Worm (Caenorhabditis elegans): ENCODE results near the gene Y69H2.3.

- TF ChIP-seq ama-1 (optimal IDR thresholded peaks at IDR 0.05) = no peak
- TF ChIP-seq cey-2 (tag; optimal IDR thresholded peaks at IDR 0.05; ENCODE audit: borderline replicate concordance, insufficient read depth) = no peak
- no peak for TF ChIP-seq nhr-237 (tag; optimal IDR thresholded peaks at IDR 0.05)
- no peak for TF ChIP-seq unc-39 (tag; optimal IDR thresholded peaks at IDR 0.05)
- no peak for TF ChIP-seq nhr-11 (tag; optimal IDR thresholded peaks at IDR 0.05)
- no peak for TF ChIP-seq lin-38 (GFP tag; IDR thresholded peaks at IDR 0.05)
- no peak for TF ChIP-seq nhr-6 (tag; optimal IDR thresholded peaks at IDR 0.05)
- TF ChIP-seq zag-1 (tag; optimal IDR thresholded peaks at IDR 0.05) = no peak
- no peak for TF ChIP-seq jun-1 (tag; optimal IDR thresholded peaks at IDR 0.05)
- no peak for TF ChIP-seq egl-27 (tag; optimal IDR thresholded peaks at IDR 0.05)
- TF ChIP-seq nhr-102 (tag; optimal IDR thresholded peaks at IDR 0.05) = no peak
- no peak for TF ChIP-seq lsy-2 (tag; optimal IDR thresholded peaks at IDR 0.05)
These were observed 5.0 kb downstream of the Y69H2.3 start for ce11 chrV:18658914-18659313.

Measured in whole organism, L4 larva.